Fruit fly (Drosophila melanogaster): Measurements from ENCODE around the gene Sec61gamma.
A peak's percentile ranks its signal among the peaks of the same experiment; 100 is the strongest.

Sec61gamma gene

dm6 chrX:19662583-19663195 is 19.6 kb downstream of the Sec61gamma start (continued):
- TF ChIP-seq emc (GFP tag; optimal IDR thresholded peaks at IDR 0.05) (no peak), ERR (GFP tag; optimal IDR thresholded peaks at IDR 0.05) (no peak), CG6813 (GFP tag; optimal IDR thresholded peaks at IDR 0.05) (no peak), CG9437 (GFP tag; optimal IDR thresholded peaks at IDR 0.05) (no peak), HmgZ (tag; optimal IDR thresholded peaks at IDR 0.05) (peak; percentile 3), Dll (GFP tag; IDR thresholded peaks at IDR 0.05; ENCODE audit: partially characterized antibody) (0 out of 4 replicates have a peak, but pooled peaks have one; percentile 18), CG13287 (GFP tag; IDR thresholded peaks at IDR 0.05; ENCODE audit: partially characterized antibody) (peak; percentile 35; the same call in 1 of the 2 replicates), H15 (GFP tag; IDR thresholded peaks at IDR 0.05) (no peak), salm (tag; optimal IDR thresholded peaks at IDR 0.05) (no peak), Tbp (GFP tag; optimal IDR thresholded peaks at IDR 0.05) (no peak), bcd (GFP tag; optimal IDR thresholded peaks at IDR 0.05) (no peak), esg (GFP tag; conservative IDR thresholded peaks at IDR 0.05) (no peak), CG1832 (GFP tag; optimal IDR thresholded peaks at IDR 0.05) (peak; percentile 69), Bgb (GFP tag; IDR thresholded peaks at IDR 0.05; ENCODE audit: partially characterized antibody) (peak; percentile 32; the same call in 1 of the 2 replicates), chinmo (GFP tag; IDR thresholded peaks at IDR 0.05; ENCODE audit: partially characterized antibody) (0 out of 4 replicates have a peak, but pooled peaks have one; percentile 52), z (GFP tag; IDR thresholded peaks at IDR 0.05) (peak; percentile 51; the same call in 1 of the 3 replicates), mam (GFP tag; optimal IDR thresholded peaks at IDR 0.05) (no peak)

dm6 chrX:19663196-19663858 is 20.2 kb downstream of the Sec61gamma start:
- TF ChIP-seq kay (GFP tag; optimal IDR thresholded peaks at IDR 0.05), result no peak
- TF ChIP-seq CG11560 (tag; IDR thresholded peaks at IDR 0.05), result no peak
- TF ChIP-seq Atf-2 (GFP tag; optimal IDR thresholded peaks at IDR 0.05), result no peak
- TF ChIP-seq CG16813 (GFP tag; IDR thresholded peaks at IDR 0.05; ENCODE audit: partially characterized antibody), result no peak; the same call in 2 of the 3 replicates
- no peak for TF ChIP-seq Sox100B (GFP tag; optimal IDR thresholded peaks at IDR 0.05)
- TF ChIP-seq MESR4 (GFP tag; optimal IDR thresholded peaks at IDR 0.05), result no peak
- TF ChIP-seq CG32532 (GFP tag; IDR thresholded peaks at IDR 0.05), result no peak; the same call in 1 of the 2 replicates
- TF ChIP-seq CG4820 (GFP tag; optimal IDR thresholded peaks at IDR 0.05), result peak; percentile 16
- peak; percentile 66 for TF ChIP-seq CG17385 (GFP tag; optimal IDR thresholded peaks at IDR 0.05)
- no peak for TF ChIP-seq ci (GFP tag; IDR thresholded peaks at IDR 0.05)
- no peak for TF ChIP-seq CG4282 (GFP tag; optimal IDR thresholded peaks at IDR 0.05)
- TF ChIP-seq CG7372 (GFP tag; IDR thresholded peaks at IDR 0.05), result no peak
- TF ChIP-seq Fer1 (GFP tag; optimal IDR thresholded peaks at IDR 0.05), result no peak
- no peak for TF ChIP-seq ato (GFP tag; IDR thresholded peaks at IDR 0.05; ENCODE audit: partially characterized antibody)
- peak; percentile 27 for TF ChIP-seq CG11723 (GFP tag; optimal IDR thresholded peaks at IDR 0.05)
- no peak for TF ChIP-seq CG31388 (GFP tag; optimal IDR thresholded peaks at IDR 0.05)
- peak; percentile 23 for TF ChIP-seq twi (tag; optimal IDR thresholded peaks at IDR 0.05)
- no peak for TF ChIP-seq Dref (GFP tag; IDR thresholded peaks at IDR 0.05)
- no peak for TF ChIP-seq btn (GFP tag; optimal IDR thresholded peaks at IDR 0.05)
- TF ChIP-seq CG12071 (GFP tag; optimal IDR thresholded peaks at IDR 0.05), result no peak
- TF ChIP-seq pros (GFP tag; optimal IDR thresholded peaks at IDR 0.05), result no peak
- peak; percentile 61; the same call in 2 of the 3 replicates for TF ChIP-seq CG17361 (GFP tag; IDR thresholded peaks at IDR 0.05)
- peak; percentile 61 for TF ChIP-seq CG12104 (GFP tag; optimal IDR thresholded peaks at IDR 0.05)
- TF ChIP-seq CG11456 (GFP tag; IDR thresholded peaks at IDR 0.05), result no peak
- TF ChIP-seq Lhr (GFP tag; optimal IDR thresholded peaks at IDR 0.05), result no peak
- 0 out of 2 replicates have a peak, but pooled peaks have one; percentile 13 for TF ChIP-seq Awh (GFP tag; IDR thresholded peaks at IDR 0.05)
- TF ChIP-seq CG6813 (GFP tag; optimal IDR thresholded peaks at IDR 0.05), result no peak
- peak; percentile 41 for TF ChIP-seq Abd-B (GFP tag; optimal IDR thresholded peaks at IDR 0.05)
- no peak for TF ChIP-seq CG3163 (GFP tag; optimal IDR thresholded peaks at IDR 0.05)
- no peak for TF ChIP-seq CG7928 (GFP tag; optimal IDR thresholded peaks at IDR 0.05)
- peak; percentile 21; the same call in 1 of the 2 replicates for TF ChIP-seq Xrp1 (GFP tag; IDR thresholded peaks at IDR 0.05)
- no peak for TF ChIP-seq CG4617 (GFP tag; optimal IDR thresholded peaks at IDR 0.05; ENCODE audit: borderline replicate concordance)

All from whole organism, embryonic.